Worm (Caenorhabditis elegans) whole organism, L1 larva: ENCODE results near the gene ptr-24.
A peak's percentile ranks its signal among the peaks of the same experiment; 100 is the strongest.

Source experiments
- Y116A8C.19 ChIP-seq: sonication (generic microtip); optimal IDR thresholded peaks from 2 replicates; lab custom pipeline; 2016; ENCODE audit warnings: missing compliant biosample characterization, missing genetic modification characterization, borderline replicate concordance
- ama-1 ChIP-seq: fragments of 150-350 bp; optimal IDR thresholded peaks from 2 replicates; lab custom pipeline; 2014
- blmp-1 ChIP-seq: fragments of 150-350 bp; optimal IDR thresholded peaks from 2 replicates; lab custom pipeline; 2014; ENCODE audit warnings: missing biosample characterization, missing genetic modification characterization
- ceh-63 ChIP-seq: fragments of 200-800 bp; sonication (Bioruptor generic); optimal IDR thresholded peaks from 2 replicates; lab custom pipeline; 2018; ENCODE audit warnings: mild to moderate bottlenecking, missing genetic modification characterization, missing compliant biosample characterization
- ceh-82 ChIP-seq, 3 experiments: fragments of 150-350 bp in 1 of 3; sonication (generic microtip) in 2 of 3; optimal IDR thresholded peaks; 2 replicates each; lab custom pipeline; 2014 to 2017; ENCODE audit warnings: missing biosample characterization in 3 of 3, missing genetic modification characterization in 3 of 3
- ceh-90 ChIP-seq: sonication (generic microtip); optimal IDR thresholded peaks from 2 replicates; lab custom pipeline; 2016; ENCODE audit warnings: missing genetic modification characterization, missing compliant biosample characterization
- ces-1 ChIP-seq: fragments of 150-350 bp; optimal IDR thresholded peaks from 2 replicates; lab custom pipeline; 2014; ENCODE audit warnings: missing biosample characterization, missing genetic modification reagents, missing genetic modification characterization
- dpl-1 ChIP-seq, 3 experiments: fragments of 150-350 bp in 2 of 3; sonication (generic microtip) in 1 of 3; optimal IDR thresholded peaks; 2 replicates each; lab custom pipeline; 2014 to 2017; ENCODE audit warnings: missing biosample characterization in 3 of 3, missing genetic modification characterization in 3 of 3, missing genetic modification reagents in 3 of 3
- egl-27 ChIP-seq, 2 experiments: fragments of 150-350 bp in 1 of 2; sonication (generic microtip); optimal IDR thresholded peaks; 3 replicates each; lab custom pipeline; 2017 to 2018; ENCODE audit warnings: missing biosample characterization in 2 of 2, missing genetic modification characterization in 2 of 2, missing genetic modification reagents in 2 of 2
- elt-2 ChIP-seq: sonication (generic microtip); optimal IDR thresholded peaks from 2 replicates; lab custom pipeline; 2016; ENCODE audit warnings: missing genetic modification characterization, mild to moderate bottlenecking, inconsistent platforms, missing compliant biosample characterization, missing genetic modification reagents
- elt-3 ChIP-seq, 6 experiments: fragments of 150-350 bp in 1 of 6; sonication (generic microtip); optimal IDR thresholded peaks; 2 replicates each; lab custom pipeline; 2017 to 2018; ENCODE audit warnings: missing biosample characterization in 6 of 6, missing genetic modification characterization in 6 of 6, inconsistent platforms in 1 of 6
- fkh-8 ChIP-seq: sonication (generic microtip); optimal IDR thresholded peaks from 2 replicates; lab custom pipeline; 2016; ENCODE audit warnings: mild to moderate bottlenecking, missing genetic modification characterization, missing compliant biosample characterization
- fos-1 ChIP-seq: fragments of 150-350 bp; optimal IDR thresholded peaks from 2 replicates; lab custom pipeline; 2014; ENCODE audit warnings: missing biosample characterization, missing genetic modification characterization
- grh-1 ChIP-seq: fragments of 200-800 bp; sonication (Bioruptor generic); IDR thresholded peaks from 2 replicates; pipeline ENCODE4 v1.3.6; 2022; ENCODE audit warnings: missing genetic modification reagents, missing genetic modification characterization, missing compliant biosample characterization
- hlh-17 ChIP-seq: fragments of 200-800 bp; sonication (Bioruptor generic); optimal IDR thresholded peaks from 2 replicates; lab custom pipeline; 2018; ENCODE audit warnings: missing genetic modification characterization, mild to moderate bottlenecking, missing compliant biosample characterization, moderate library complexity, borderline replicate concordance
- hlh-4 ChIP-seq: sonication (generic microtip); optimal IDR thresholded peaks from 2 replicates; lab custom pipeline; 2016; ENCODE audit warnings: mild to moderate bottlenecking, missing genetic modification characterization, missing compliant biosample characterization
- hpl-2 ChIP-seq: fragments of 150-350 bp; optimal IDR thresholded peaks from 2 replicates; lab custom pipeline; 2014; ENCODE audit warnings: missing biosample characterization, missing genetic modification reagents, missing genetic modification characterization
- isw-1 ChIP-seq: fragments of 200-800 bp; sonication (Bioruptor generic); IDR thresholded peaks from 2 replicates; pipeline ENCODE4 v1.3.6; 2022; ENCODE audit warnings: missing genetic modification characterization, missing compliant biosample characterization
- jun-1 ChIP-seq: fragments of 150-350 bp; optimal IDR thresholded peaks from 2 replicates; lab custom pipeline; 2014; ENCODE audit warnings: missing biosample characterization, missing genetic modification reagents, missing genetic modification characterization
- lin-13 ChIP-seq: fragments of 150-350 bp; optimal IDR thresholded peaks from 2 replicates; lab custom pipeline; 2014; ENCODE audit warnings: missing biosample characterization, missing genetic modification reagents, missing genetic modification characterization
- lin-14 ChIP-seq: fragments of 200-800 bp; sonication (Bioruptor generic); optimal IDR thresholded peaks from 2 replicates; lab custom pipeline; 2018; ENCODE audit warnings: mild to moderate bottlenecking, missing genetic modification characterization, moderate library complexity, missing compliant biosample characterization
- lin-15B ChIP-seq: fragments of 150-350 bp; sonication (generic microtip); optimal IDR thresholded peaks from 3 replicates; lab custom pipeline; 2014; ENCODE audit warnings: missing biosample characterization, missing genetic modification characterization
- lir-3 ChIP-seq: sonication (generic microtip); optimal IDR thresholded peaks from 2 replicates; lab custom pipeline; 2016; ENCODE audit warnings: mild to moderate bottlenecking, missing genetic modification characterization, moderate library complexity, missing compliant biosample characterization; ENCODE audit not compliant: poor library complexity
- mab-9 ChIP-seq: fragments of 200-800 bp; sonication (Bioruptor generic); IDR thresholded peaks from 2 replicates; pipeline ENCODE4 v1.3.6; 2022; ENCODE audit warnings: missing genetic modification reagents, missing genetic modification characterization, missing compliant biosample characterization
- mep-1 ChIP-seq: fragments of 150-350 bp; optimal IDR thresholded peaks from 2 replicates; lab custom pipeline; 2014; ENCODE audit warnings: missing biosample characterization, missing genetic modification characterization
- nhr-12 ChIP-seq: sonication (generic microtip); optimal IDR thresholded peaks from 2 replicates; lab custom pipeline; 2017; ENCODE audit warnings: missing biosample characterization, missing genetic modification characterization
- nhr-19 ChIP-seq: fragments of 200-800 bp; sonication (Bioruptor generic); conservative IDR thresholded peaks from 2 replicates; pipeline ENCODE4 v1.3.6; 2022; ENCODE audit warnings: missing genetic modification characterization, missing compliant biosample characterization
- nhr-20 ChIP-seq: sonication (generic microtip); optimal IDR thresholded peaks from 2 replicates; lab custom pipeline; 2016; ENCODE audit warnings: mild to moderate bottlenecking, missing genetic modification characterization, missing compliant biosample characterization
- nhr-237 ChIP-seq: fragments of 150-350 bp; optimal IDR thresholded peaks from 2 replicates; lab custom pipeline; 2014; ENCODE audit warnings: missing biosample characterization, missing genetic modification characterization
- nhr-28 ChIP-seq: fragments of 150-350 bp; optimal IDR thresholded peaks from 2 replicates; lab custom pipeline; 2014; ENCODE audit warnings: missing biosample characterization, missing genetic modification characterization
- nhr-71 ChIP-seq: sonication (generic microtip); optimal IDR thresholded peaks from 2 replicates; lab custom pipeline; 2016; ENCODE audit warnings: mild to moderate bottlenecking, missing genetic modification characterization, moderate library complexity, missing compliant biosample characterization
- nhr-77 ChIP-seq: fragments of 150-350 bp; optimal IDR thresholded peaks from 2 replicates; lab custom pipeline; 2014; ENCODE audit warnings: missing biosample characterization, missing genetic modification characterization
- nhr-85 ChIP-seq: sonication (generic microtip); peaks from one replicate; lab custom pipeline; 2016; ENCODE audit warnings: missing genetic modification characterization, inconsistent platforms, missing compliant biosample characterization
- nhr-90 ChIP-seq: sonication (generic microtip); optimal IDR thresholded peaks from 2 replicates; lab custom pipeline; 2016; ENCODE audit warnings: mild to moderate bottlenecking, missing genetic modification characterization, missing compliant biosample characterization; ENCODE audit not compliant: poor library complexity
- pag-3 ChIP-seq: sonication (generic microtip); optimal IDR thresholded peaks from 2 replicates; lab custom pipeline; 2017; ENCODE audit warnings: missing genetic modification characterization, mild to moderate bottlenecking, missing compliant biosample characterization, antibody characterized with exemption, borderline replicate concordance; ENCODE audit not compliant: insufficient read depth
- pqm-1 ChIP-seq: sonication (generic microtip); optimal IDR thresholded peaks from 3 replicates; lab custom pipeline; 2017; ENCODE audit warnings: missing biosample characterization, missing genetic modification characterization
- rnt-1 ChIP-seq: sonication (generic microtip); optimal IDR thresholded peaks from 2 replicates; lab custom pipeline; 2016; ENCODE audit warnings: mild to moderate bottlenecking, missing genetic modification characterization, moderate library complexity, missing compliant biosample characterization
- skn-1 ChIP-seq: fragments of 150-350 bp; optimal IDR thresholded peaks from 2 replicates; lab custom pipeline; 2014; ENCODE audit warnings: missing biosample characterization, missing genetic modification characterization
- snu-23 ChIP-seq: sonication (generic microtip); optimal IDR thresholded peaks from 2 replicates; lab custom pipeline; 2016; ENCODE audit warnings: missing genetic modification characterization, missing compliant biosample characterization
- sox-4 ChIP-seq: sonication (generic microtip); optimal IDR thresholded peaks from 2 replicates; lab custom pipeline; 2016; ENCODE audit warnings: missing genetic modification characterization, missing compliant biosample characterization
- tlp-1 ChIP-seq: fragments of 150-350 bp; optimal IDR thresholded peaks from 2 replicates; lab custom pipeline; 2014; ENCODE audit warnings: missing biosample characterization, missing genetic modification characterization
- unc-98 ChIP-seq: fragments of 200-800 bp; sonication (Bioruptor generic); IDR thresholded peaks from 2 replicates; pipeline ENCODE4 v1.3.6; 2022; ENCODE audit warnings: missing genetic modification characterization, missing compliant biosample characterization
- xbp-1 ChIP-seq: sonication (generic microtip); optimal IDR thresholded peaks from 2 replicates; lab custom pipeline; 2016; ENCODE audit warnings: missing genetic modification characterization, missing compliant biosample characterization
- zag-1 ChIP-seq: fragments of 150-350 bp; optimal IDR thresholded peaks from 2 replicates; lab custom pipeline; 2014; ENCODE audit warnings: missing biosample characterization, missing genetic modification characterization
- zip-4 ChIP-seq: fragments of 200-800 bp; sonication (Bioruptor generic); optimal IDR thresholded peaks from 2 replicates; lab custom pipeline; 2018; ENCODE audit warnings: mild to moderate bottlenecking, missing genetic modification characterization, moderate library complexity, missing compliant biosample characterization

ptr-24 gene

ce11 chrX:13384743-13385142, 46.9 kb downstream of the ptr-24 start:
- TF ChIP-seq snu-23 (GFP tag; lab: Kevin White, UChicago) (no peak), mep-1 (tag; lab: Kevin White, UChicago) (no peak), mab-9 (GFP tag; lab: Robert Waterston, UW) (no peak), fkh-8 (tag; lab: Kevin White, UChicago) (no peak), ama-1 (lab: Kevin White, UChicago) (no peak)

DNA sequence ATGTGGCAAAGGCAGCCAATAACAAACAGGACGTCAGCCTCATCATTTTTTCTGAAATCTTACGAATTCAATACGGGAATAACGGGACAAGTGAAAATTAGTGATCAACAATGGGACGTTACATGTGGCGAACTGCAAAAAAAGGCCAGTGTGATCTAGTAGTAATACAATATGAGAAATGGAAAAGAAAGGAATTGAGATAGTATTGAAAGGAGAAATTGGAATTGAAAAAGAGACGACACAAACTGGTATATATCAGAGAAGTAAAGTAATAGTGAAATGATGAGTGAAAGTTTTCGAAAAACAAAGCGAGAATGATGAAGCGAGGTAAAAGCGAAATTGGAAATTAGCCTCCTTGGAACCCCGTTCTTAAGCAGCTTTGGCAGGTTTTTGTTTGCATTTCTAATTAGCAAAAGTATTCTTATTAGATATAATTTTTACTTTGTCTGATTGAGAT, 49.7 kb downstream of the ptr-24 start, which contains the start of gene C49F8.3:
TSS of gene C49F8.3 (minus strand) at position 51 of the 457 bp plus-strand sequence.
- TF ChIP-seq lin-14 (GFP tag; lab: Kevin White, UChicago) (peak; percentile 20), blmp-1 (peak; percentile 87), elt-2 (tag; lab: Kevin White, UChicago) (no peak), zip-4 (no peak), mep-1 (tag; lab: Kevin White, UChicago) (no peak), nhr-71 (peak; percentile 21), elt-3 (tag; optimal IDR thresholded peaks at IDR 0.05; lab: Kevin White, UChicago) (peak in 1 of 6 experiments; percentile 1)

ce11 chrX:13388829-13389228, 51.0 kb downstream of the ptr-24 start:
- TF ChIP-seq isw-1 (GFP tag; lab: Robert Waterston, UW) (no peak), skn-1 (tag; lab: Kevin White, UChicago) (no peak), lin-13 (GFP tag; lab: Kevin White, UChicago) (no peak), xbp-1 (tag; lab: Kevin White, UChicago) (no peak), unc-98 (GFP tag; lab: Robert Waterston, UW) (no peak), mep-1 (tag; lab: Kevin White, UChicago) (peak; percentile 7), snu-23 (GFP tag; lab: Kevin White, UChicago) (peak; percentile 40), sox-4 (tag; lab: Kevin White, UChicago) (no peak), nhr-237 (tag; lab: Kevin White, UChicago) (no peak), nhr-19 (GFP tag; lab: Robert Waterston, UW) (0 out of 2 replicates have a peak, but pooled peaks have one; percentile 28), ceh-63 (GFP tag; lab: Kevin White, UChicago) (no peak), dpl-1 (GFP tag; optimal IDR thresholded peaks at IDR 0.05; lab: Kevin White, UChicago) (no peak), ceh-82 (tag; optimal IDR thresholded peaks at IDR 0.05; lab: Kevin White, UChicago) (no peak), pqm-1 (tag; lab: Kevin White, UChicago) (no peak), grh-1 (GFP tag; lab: Robert Waterston, UW) (peak; percentile 25; the same call in 1 of the 2 replicates), nhr-77 (tag; lab: Kevin White, UChicago) (no peak), Y116A8C.19 (tag; lab: Kevin White, UChicago) (no peak), zip-4 (no peak), pag-3 (peak; percentile 38), elt-3 (tag; optimal IDR thresholded peaks at IDR 0.05; lab: Kevin White, UChicago) (peak in 2 of 6 experiments; percentile 8 to 58), ces-1 (GFP tag; lab: Kevin White, UChicago) (no peak), nhr-28 (tag; lab: Kevin White, UChicago) (no peak), nhr-90 (tag; lab: Kevin White, UChicago) (no peak), ceh-90 (tag; lab: Kevin White, UChicago) (no peak), tlp-1 (tag; lab: Kevin White, UChicago) (no peak), jun-1 (no peak), lir-3 (no peak), fos-1 (tag; lab: Kevin White, UChicago) (no peak), hlh-4 (tag; lab: Kevin White, UChicago) (no peak), nhr-12 (tag; lab: Kevin White, UChicago) (no peak), blmp-1 (peak; percentile 67), nhr-85 (tag; lab: Kevin White, UChicago) (peak; percentile 89), lin-15B (tag; lab: Kevin White, UChicago) (no peak), nhr-71 (peak; percentile 22), nhr-20 (peak; percentile 43), hlh-17 (GFP tag; lab: Kevin White, UChicago) (no peak), zag-1 (tag; lab: Kevin White, UChicago) (no peak), egl-27 (tag; optimal IDR thresholded peaks at IDR 0.05; lab: Kevin White, UChicago) (no peak), hpl-2 (no peak), lin-14 (GFP tag; lab: Kevin White, UChicago) (peak; percentile 77), rnt-1 (tag; lab: Kevin White, UChicago) (no peak)
